Worm (Caenorhabditis elegans): ENCODE measurements around the gene nhr-43.

The nhr-43 gene

DNA sequence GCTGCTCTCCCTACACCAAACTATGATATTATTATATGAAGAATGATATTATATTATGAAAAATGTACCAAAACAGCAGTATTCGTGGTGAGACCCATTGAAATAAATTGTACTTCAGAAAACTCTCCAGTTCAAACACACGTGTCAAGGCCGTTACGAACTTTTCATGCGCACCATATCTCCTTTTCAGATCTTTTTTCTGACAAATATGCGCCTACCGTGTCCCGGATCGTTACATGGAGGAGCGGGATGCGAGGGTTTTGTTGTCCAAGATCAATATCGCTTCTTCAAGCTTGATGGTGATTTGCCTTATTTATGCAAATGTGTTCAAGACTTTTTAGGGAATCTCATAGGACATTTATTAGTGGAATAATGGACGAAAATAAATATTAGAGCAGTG, 4.3 kb downstream of the nhr-43 start:
- TF ChIP-seq ZK185.1 (tag; optimal IDR thresholded peaks at IDR 0.05; ENCODE audit: poor library complexity, severe bottlenecking) (no peak), ztf-3 (GFP tag; optimal IDR thresholded peaks at IDR 0.05) (no peak), ceh-58 (GFP tag; IDR thresholded peaks at IDR 0.05) (no peak), unc-62 (GFP tag; optimal IDR thresholded peaks at IDR 0.05) (no peak), mxl-1 (tag; optimal IDR thresholded peaks at IDR 0.05) (no peak), attf-3 (GFP tag; conservative IDR thresholded peaks at IDR 0.05) (no peak), ets-4 (GFP tag; optimal IDR thresholded peaks at IDR 0.05) (no peak), aptf-2 (GFP tag; conservative IDR thresholded peaks at IDR 0.05) (no peak), hmg-20 (GFP tag; IDR thresholded peaks at IDR 0.05) (no peak), lin-35 (GFP tag; optimal IDR thresholded peaks at IDR 0.05) (no peak), lsl-1 (GFP tag; optimal IDR thresholded peaks at IDR 0.05) (no peak), F33H1.4 (GFP tag; IDR thresholded peaks at IDR 0.05) (no peak), snpc-1.1 (tag; optimal IDR thresholded peaks at IDR 0.05; ENCODE audit: insufficient read depth) (no peak), dpff-1 (tag; optimal IDR thresholded peaks at IDR 0.05) (no peak), cebp-2 (GFP tag; IDR thresholded peaks at IDR 0.05) (no peak), K11D2.4 (GFP tag; IDR thresholded peaks at IDR 0.05) (no peak), atf-7 (tag; optimal IDR thresholded peaks at IDR 0.05) (no peak), rpc-1 (optimal IDR thresholded peaks at IDR 0.05) (no peak), rpc-1 (tag; optimal IDR thresholded peaks at IDR 0.05) (no peak), akir-1 (GFP tag; optimal IDR thresholded peaks at IDR 0.05) (no peak)

DNA sequence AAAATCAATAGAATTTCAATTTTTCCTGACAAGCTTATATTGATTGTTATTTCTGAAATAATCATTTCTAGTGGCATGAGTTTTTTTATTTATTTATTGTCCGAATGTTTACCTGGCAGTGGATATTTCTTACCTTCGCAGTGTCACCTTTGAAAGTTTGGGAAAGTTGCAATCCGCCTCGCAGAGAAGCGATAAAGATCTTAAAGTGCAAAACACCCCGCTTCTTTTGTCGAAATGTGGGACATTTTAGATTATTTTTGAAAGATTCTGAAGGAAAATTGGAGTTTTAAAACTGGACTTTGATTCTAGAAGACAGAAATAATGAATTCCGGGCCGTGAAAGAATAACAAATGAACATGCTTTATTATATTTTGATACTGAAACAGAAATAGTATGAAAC, 9.3 kb downstream of the nhr-43 start:
- TF ChIP-seq pbrm-1 (GFP tag; IDR thresholded peaks at IDR 0.05) (no peak), Y79H2A.3 (GFP tag; conservative IDR thresholded peaks at IDR 0.05) (no peak), F22D6.2 (tag; optimal IDR thresholded peaks at IDR 0.05) (no peak), K12H6.12 (tag; optimal IDR thresholded peaks at IDR 0.05) (no peak), ceh-58 (GFP tag; IDR thresholded peaks at IDR 0.05) (no peak), dox-1 (GFP tag; IDR thresholded peaks at IDR 0.05) (no peak), madf-10 (tag; optimal IDR thresholded peaks at IDR 0.05) (no peak), ceh-91 (GFP tag; IDR thresholded peaks at IDR 0.05) (no peak), Y56A3A.18 (GFP tag; IDR thresholded peaks at IDR 0.05) (no peak), B0336.3 (GFP tag; IDR thresholded peaks at IDR 0.05) (no peak)

DNA sequence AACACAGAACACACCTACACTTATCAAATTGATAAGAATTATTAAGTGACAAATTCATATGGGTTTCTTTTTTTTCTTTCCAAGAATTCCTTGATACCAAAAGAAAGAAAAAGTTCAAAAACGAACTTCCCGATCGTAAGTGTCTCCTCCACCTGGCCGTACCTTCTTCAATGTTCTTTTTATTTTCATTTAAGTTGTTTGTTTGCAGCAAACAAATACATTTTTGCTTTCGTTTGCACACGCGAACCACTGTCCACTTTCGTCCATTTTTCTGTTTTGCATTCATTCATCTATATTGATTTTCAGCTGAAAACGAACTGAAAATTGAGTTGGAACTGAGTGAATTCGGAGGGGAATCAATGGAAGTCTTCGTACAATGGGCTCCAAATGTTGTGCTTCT, 12.3 kb downstream of the nhr-43 start, which contains the start of gene VZK822L.2:
Gene VZK822L.2 (plus strand): TSS at position 301 of the 400 bp plus-strand sequence.
- no peak for TF ChIP-seq ceh-79 (tag; optimal IDR thresholded peaks at IDR 0.05)
- peak; percentile 28 for TF ChIP-seq nhr-80 (tag; optimal IDR thresholded peaks at IDR 0.05)

ce11 chrIV:11913295-11913940, 14.0 kb downstream of the nhr-43 start:
- TF ChIP-seq F37B4.10 (GFP tag; IDR thresholded peaks at IDR 0.05), result no peak
- no peak for TF ChIP-seq madf-8 (GFP tag; conservative IDR thresholded peaks at IDR 0.05)
- peak; percentile 34 for TF ChIP-seq nhr-80 (tag; optimal IDR thresholded peaks at IDR 0.05)
- TF ChIP-seq zfh-2 (GFP tag; conservative IDR thresholded peaks at IDR 0.05), result no peak
- TF ChIP-seq ztf-6 (GFP tag; IDR thresholded peaks at IDR 0.05), result no peak
- TF ChIP-seq ztf-18 (tag; optimal IDR thresholded peaks at IDR 0.05), result no peak
- TF ChIP-seq ets-4 (GFP tag; optimal IDR thresholded peaks at IDR 0.05), result no peak
- TF ChIP-seq ztf-26 (tag; optimal IDR thresholded peaks at IDR 0.05), result peak; percentile 34
- no peak for TF ChIP-seq B0035.1 (tag; optimal IDR thresholded peaks at IDR 0.05)
- no peak for TF ChIP-seq F33H1.4 (GFP tag; IDR thresholded peaks at IDR 0.05)
- no peak for TF ChIP-seq ceh-79 (tag; optimal IDR thresholded peaks at IDR 0.05)
- no peak for TF ChIP-seq unc-62 (GFP tag; optimal IDR thresholded peaks at IDR 0.05)
- TF ChIP-seq attf-3 (GFP tag; conservative IDR thresholded peaks at IDR 0.05), result no peak
- TF ChIP-seq tlf-1 (GFP tag; optimal IDR thresholded peaks at IDR 0.05), result peak; percentile 38
- TF ChIP-seq attf-5 (GFP tag; optimal IDR thresholded peaks at IDR 0.05), result no peak
- peak; percentile 33; the same call in 1 of the 2 replicates for TF ChIP-seq hmg-1.2 (GFP tag; IDR thresholded peaks at IDR 0.05)
- no peak for TF ChIP-seq attf-6 (GFP tag; IDR thresholded peaks at IDR 0.05)
- peak; percentile 43; the same call in 1 of the 2 replicates for TF ChIP-seq K11D2.4 (GFP tag; IDR thresholded peaks at IDR 0.05)
- TF ChIP-seq T26A5.8 (tag; optimal IDR thresholded peaks at IDR 0.05), result no peak
- TF ChIP-seq nhr-90 (tag; optimal IDR thresholded peaks at IDR 0.05), result peak; percentile 61
- TF ChIP-seq zim-3 (tag; optimal IDR thresholded peaks at IDR 0.05), result no peak
- TF ChIP-seq dox-1 (GFP tag; IDR thresholded peaks at IDR 0.05), result no peak
